Fruit fly (Drosophila melanogaster) whole organism, prepupa: Measurements from ENCODE around the gene CG13473.

Source experiments
- CG10669 ChIP-seq: fragments of 200-800 bp; sonication (Bioruptor generic); optimal IDR thresholded peaks from 3 replicates; lab custom pipeline; 2018; ENCODE audit warnings: missing biosample characterization, mild to moderate bottlenecking, missing genetic modification characterization, moderate library complexity
- CG11902 ChIP-seq: fragments of 200-800 bp; sonication (Bioruptor generic); optimal IDR thresholded peaks from 3 replicates; lab custom pipeline; 2016; ENCODE audit warnings: missing biosample characterization, missing genetic modification characterization
- CG15336 ChIP-seq: fragments of 200-800 bp; sonication (Bioruptor generic); IDR thresholded peaks from 2 replicates; pipeline ENCODE4 v1.3.6; 2022; ENCODE audit warnings: missing biosample characterization, missing genetic modification characterization
- CG3032 ChIP-seq: fragments of 200-800 bp; optimal IDR thresholded peaks from 2 replicates; lab custom pipeline; 2019; ENCODE audit warnings: missing biosample characterization, mild to moderate bottlenecking, missing genetic modification characterization, moderate library complexity
- CG31627 ChIP-seq: fragments of 200-800 bp; sonication (Bioruptor generic); optimal IDR thresholded peaks from 3 replicates; lab custom pipeline; 2016; ENCODE audit warnings: missing biosample characterization, missing genetic modification characterization
- CG6854 ChIP-seq: fragments of 200-800 bp; sonication (Bioruptor generic); optimal IDR thresholded peaks from 2 replicates; lab custom pipeline; 2017; ENCODE audit warnings: missing biosample characterization, mild to moderate bottlenecking, missing genetic modification characterization
- CG8119 ChIP-seq: fragments of 200-800 bp; sonication (Bioruptor generic); IDR thresholded peaks from 3 replicates; pipeline ENCODE4 v1.3.6; 2022; ENCODE audit warnings: missing biosample characterization, missing genetic modification characterization
- Eip78C ChIP-seq: fragments of 200-800 bp; sonication (Bioruptor generic); peaks from one replicate; lab custom pipeline; 2016; ENCODE audit warnings: missing biosample characterization, missing genetic modification characterization
- esn ChIP-seq: fragments of 200-800 bp; sonication (Bioruptor generic); optimal IDR thresholded peaks from 2 replicates; lab custom pipeline; 2016; ENCODE audit warnings: missing biosample characterization, mild to moderate bottlenecking, missing genetic modification characterization, moderate library complexity
- lz ChIP-seq: fragments of 200-800 bp; sonication (Bioruptor generic); optimal IDR thresholded peaks from 3 replicates; lab custom pipeline; 2016; ENCODE audit warnings: missing biosample characterization, missing genetic modification characterization
- net ChIP-seq: fragments of 200-800 bp; sonication (Bioruptor generic); optimal IDR thresholded peaks from 3 replicates; lab custom pipeline; 2016; ENCODE audit warnings: missing biosample characterization, missing genetic modification characterization
- svp ChIP-seq: fragments of 200-800 bp; sonication (Bioruptor generic); peaks from one replicate; lab custom pipeline; 2016; ENCODE audit warnings: missing biosample characterization, missing genetic modification characterization

The CG13473 gene

DNA sequence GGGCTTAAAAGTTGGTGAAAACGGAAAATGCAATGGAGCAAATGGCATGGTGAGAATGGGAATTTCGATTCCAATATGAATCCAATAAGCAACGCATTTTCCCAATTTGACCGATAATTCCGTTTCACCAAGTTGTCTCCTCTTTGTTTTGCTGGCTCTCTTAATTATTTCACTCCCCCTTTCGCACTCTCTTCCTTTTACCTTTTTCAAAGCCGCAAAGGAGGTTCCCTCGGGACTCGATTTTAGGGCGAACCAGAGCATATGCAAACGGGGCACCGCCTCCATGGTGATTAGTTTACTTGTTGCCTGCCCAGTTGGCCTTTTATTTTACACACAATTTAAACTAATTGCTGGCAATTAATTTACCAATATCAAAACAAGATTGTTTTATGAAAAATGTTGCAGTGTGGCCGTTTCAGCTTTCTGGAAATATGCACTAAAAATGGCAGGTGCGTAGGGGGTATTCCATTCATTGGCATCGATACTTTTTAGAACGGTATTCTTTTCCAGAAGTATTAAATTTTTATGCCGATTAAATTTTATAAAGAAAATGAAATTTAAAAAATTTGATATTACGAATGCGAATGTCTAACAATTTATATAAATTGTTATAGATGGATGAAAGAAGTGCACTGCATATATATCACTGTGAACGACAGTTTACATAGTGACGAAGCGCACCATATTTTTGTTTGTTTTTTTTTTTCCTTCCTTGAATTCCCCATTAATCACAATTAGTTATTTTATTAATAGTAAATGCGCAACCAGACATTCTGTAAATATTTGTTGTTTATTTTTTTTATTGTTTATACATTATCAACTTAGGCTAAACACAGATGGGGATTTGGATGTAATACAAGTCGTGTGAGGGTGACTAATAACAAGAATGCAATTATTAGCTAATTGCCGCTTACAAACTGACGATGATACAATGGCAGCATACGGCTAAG, 47.4 kb downstream of the CG13473 start, which contains the start of gene mop:
mop (minus strand) TSS at position 419 of the 950 bp plus-strand sequence.
- TF ChIP-seq CG31627 (GFP tag; lab: Kevin White, UChicago) (peak; percentile 19), lz (GFP tag; lab: Kevin White, UChicago) (peak; percentile 47), CG6854 (GFP tag; lab: Kevin White, UChicago) (peak; percentile 32), esn (peak; percentile 51), CG10669 (GFP tag; lab: Kevin White, UChicago) (no peak), CG8119 (GFP tag; lab: Robert Waterston, UW) (peak; percentile 18; the same call in 1 of the 3 replicates), CG15336 (0 out of 2 replicates have a peak, but pooled peaks have one; percentile 23), CG11902 (GFP tag; lab: Kevin White, UChicago) (no peak), net (GFP tag; lab: Kevin White, UChicago) (no peak), Eip78C (GFP tag; lab: Kevin White, UChicago) (peak; percentile 88), CG3032 (tag; lab: Kevin White, UChicago) (peak; percentile 19), svp (GFP tag; lab: Kevin White, UChicago) (peak; percentile 76)
- TF ChIP-seq, all 60 proteins: peak for 9
